Worm (Caenorhabditis elegans) whole organism, midembryonic: ENCODE data around the gene itr-1.

Experiments
- cog-1 ChIP-seq: sonication (generic microtip); optimal IDR thresholded peaks from 2 replicates; lab custom pipeline; 2016; ENCODE audit warnings: missing genetic modification characterization, missing compliant biosample characterization
- flt-1 ChIP-seq: fragments of 200-800 bp; sonication (Bioruptor generic); IDR thresholded peaks from 2 replicates; pipeline ENCODE4 v1.3.6; 2022; ENCODE audit warnings: missing genetic modification characterization, missing compliant biosample characterization
- klf-2 ChIP-seq: fragments of 200-800 bp; sonication (Bioruptor generic); conservative IDR thresholded peaks from 2 replicates; pipeline ENCODE4 v1.3.6; 2022; ENCODE audit warnings: missing genetic modification reagents, missing genetic modification characterization, missing compliant biosample characterization
- med-1 ChIP-seq: sonication (generic microtip); optimal IDR thresholded peaks from 2 replicates; lab custom pipeline; 2017; ENCODE audit warnings: missing genetic modification characterization, mild to moderate bottlenecking, missing compliant biosample characterization, antibody characterized with exemption, missing genetic modification reagents; ENCODE audit not compliant: insufficient read depth
- tab-1 ChIP-seq: fragments of 200-800 bp; sonication (Bioruptor generic); IDR thresholded peaks from 2 replicates; pipeline ENCODE4 v1.3.6; 2022; ENCODE audit warnings: missing genetic modification characterization, missing compliant biosample characterization
- ztf-23 ChIP-seq: fragments of 200-800 bp; sonication (Bioruptor generic); IDR thresholded peaks from 2 replicates; pipeline ENCODE4 v1.3.6; 2022; ENCODE audit warnings: missing genetic modification reagents, missing genetic modification characterization, missing compliant biosample characterization

ce11 chrIV:7731960-7732359 lies 57.0 kb downstream of the itr-1 start, which contains the start of the genes C50F7.9 and C50F7.3:
- no peak for TF ChIP-seq tab-1
- TF ChIP-seq ztf-23 (GFP tag; lab: Robert Waterston, UW) = no peak
- no peak for TF ChIP-seq klf-2 (GFP tag; lab: Robert Waterston, UW)
- TF ChIP-seq flt-1 (GFP tag; lab: Robert Waterston, UW) = no peak
- TF ChIP-seq med-1 (GFP tag; lab: Kevin White, UChicago) = no peak
- no peak for TF ChIP-seq cog-1 (tag; lab: Kevin White, UChicago)
